Fruit fly (Drosophila melanogaster) whole organism, adult: ENCODE results near the gene Cyp4g15.

Experiments used
- CG14711 ChIP-seq: fragments of 200-800 bp; sonication (Bioruptor generic); optimal IDR thresholded peaks from 2 replicates; lab custom pipeline; 2018; ENCODE audit warnings: missing biosample characterization, mild to moderate bottlenecking, missing genetic modification characterization, moderate library complexity
- Crg-1 ChIP-seq: fragments of 200-800 bp; sonication (Bioruptor generic); optimal IDR thresholded peaks from 2 replicates; lab custom pipeline; 2016; ENCODE audit warnings: missing biosample characterization, missing genetic modification characterization
- bab1 ChIP-seq: fragments of 200-800 bp; sonication (Bioruptor generic); optimal IDR thresholded peaks from 3 replicates; lab custom pipeline; 2019; ENCODE audit warnings: missing biosample characterization, mild to moderate bottlenecking, missing genetic modification characterization, moderate library complexity
- kay ChIP-seq: fragments of 200-800 bp; sonication (Bioruptor generic); peaks from one replicate; lab custom pipeline; 2016; ENCODE audit warnings: missing biosample characterization, missing genetic modification characterization, borderline replicate concordance

DNA sequence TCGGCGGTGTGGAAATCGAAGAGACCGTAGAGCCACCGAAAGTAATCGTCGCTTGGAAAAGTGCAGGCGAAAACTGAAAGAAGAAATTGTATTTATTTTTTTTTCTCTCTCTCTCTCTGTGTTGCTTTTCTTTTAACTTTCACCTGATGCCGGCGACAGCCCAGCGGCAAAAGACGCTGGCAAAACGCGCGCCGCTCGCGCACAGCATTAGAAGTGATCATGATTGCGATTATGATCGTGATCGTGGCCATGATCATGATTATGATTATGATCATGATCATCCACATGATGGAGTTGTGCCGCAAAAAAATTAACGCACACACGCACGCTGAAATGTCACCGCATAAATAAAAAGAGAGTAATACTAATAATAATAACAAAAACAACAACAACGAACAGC is 34.4 kb downstream of the Cyp4g15 start:
- TF ChIP-seq kay (GFP tag; lab: Kevin White, UChicago) (no peak), Crg-1 (GFP tag; lab: Kevin White, UChicago) (no peak), bab1 (GFP tag; lab: Kevin White, UChicago) (no peak), CG14711 (tag; lab: Kevin White, UChicago) (no peak)
